Worm (Caenorhabditis elegans) whole organism, L1 larva: ENCODE results near the gene ZK757.2.

Source experiments
- C16A3.4 ChIP-seq: fragments of 150-350 bp; optimal IDR thresholded peaks from 2 replicates; lab custom pipeline; 2014; ENCODE audit warnings: missing biosample characterization, missing genetic modification characterization
- C34B4.2 ChIP-seq: sonication (generic microtip); optimal IDR thresholded peaks from 2 replicates; lab custom pipeline; 2017; ENCODE audit warnings: mild to moderate bottlenecking, missing genetic modification characterization, missing compliant biosample characterization
- F16B12.6 ChIP-seq: fragments of 150-350 bp; optimal IDR thresholded peaks from 2 replicates; lab custom pipeline; 2014; ENCODE audit warnings: missing biosample characterization, missing genetic modification characterization
- aha-1 ChIP-seq: fragments of 150-350 bp; optimal IDR thresholded peaks from 2 replicates; lab custom pipeline; 2014; ENCODE audit warnings: missing biosample characterization, missing genetic modification characterization
- aly-2 ChIP-seq: fragments of 150-350 bp; optimal IDR thresholded peaks from 2 replicates; lab custom pipeline; 2014; ENCODE audit warnings: missing biosample characterization, missing genetic modification characterization
- ama-1 ChIP-seq: fragments of 150-350 bp; optimal IDR thresholded peaks from 2 replicates; lab custom pipeline; 2014
- ceh-82 ChIP-seq, 3 experiments: fragments of 150-350 bp in 1 of 3; sonication (generic microtip) in 2 of 3; optimal IDR thresholded peaks; 2 replicates each; lab custom pipeline; 2014 to 2017; ENCODE audit warnings: missing biosample characterization in 3 of 3, missing genetic modification characterization in 3 of 3
- ceh-88 ChIP-seq: fragments of 200-800 bp; sonication (Bioruptor generic); IDR thresholded peaks from 2 replicates; pipeline ENCODE4 v1.3.6; 2022; ENCODE audit warnings: missing genetic modification characterization, missing compliant biosample characterization
- ceh-90 ChIP-seq: sonication (generic microtip); optimal IDR thresholded peaks from 2 replicates; lab custom pipeline; 2016; ENCODE audit warnings: missing genetic modification characterization, missing compliant biosample characterization
- dpl-1 ChIP-seq, 3 experiments: fragments of 150-350 bp in 2 of 3; sonication (generic microtip) in 1 of 3; optimal IDR thresholded peaks; 2 replicates each; lab custom pipeline; 2014 to 2017; ENCODE audit warnings: missing biosample characterization in 3 of 3, missing genetic modification characterization in 3 of 3, missing genetic modification reagents in 3 of 3
- efl-1 ChIP-seq, 4 experiments: fragments of 150-350 bp; optimal IDR thresholded peaks in 3 of 4; peaks in 1 of 4; 1 replicate in 1 of 4; 2 replicates in 3 of 4; lab custom pipeline; 2014; ENCODE audit warnings: missing biosample characterization in 2 of 4, missing genetic modification characterization in 2 of 4, missing genetic modification reagents in 2 of 4
- efl-3 ChIP-seq: fragments of 200-800 bp; sonication (Bioruptor generic); optimal IDR thresholded peaks from 2 replicates; lab custom pipeline; 2018; ENCODE audit warnings: mild to moderate bottlenecking, missing genetic modification characterization, missing compliant biosample characterization
- egl-13 ChIP-seq: sonication (generic microtip); optimal IDR thresholded peaks from 2 replicates; lab custom pipeline; 2016; ENCODE audit warnings: missing genotype, missing genetic modification reagents, missing genetic modification characterization, missing compliant biosample characterization
- egl-27 ChIP-seq, 2 experiments: fragments of 150-350 bp in 1 of 2; sonication (generic microtip); optimal IDR thresholded peaks; 3 replicates each; lab custom pipeline; 2017 to 2018; ENCODE audit warnings: missing biosample characterization in 2 of 2, missing genetic modification characterization in 2 of 2, missing genetic modification reagents in 2 of 2
- elt-3 ChIP-seq, 6 experiments: fragments of 150-350 bp in 1 of 6; sonication (generic microtip); optimal IDR thresholded peaks; 2 replicates each; lab custom pipeline; 2017 to 2018; ENCODE audit warnings: missing biosample characterization in 6 of 6, missing genetic modification characterization in 6 of 6, inconsistent platforms in 1 of 6
- ets-5 ChIP-seq: fragments of 200-800 bp; sonication (Bioruptor generic); IDR thresholded peaks from 2 replicates; pipeline ENCODE4 v1.3.6; 2022; ENCODE audit warnings: missing genetic modification characterization, missing compliant biosample characterization
- fkh-10 ChIP-seq: sonication (generic microtip); optimal IDR thresholded peaks from 2 replicates; lab custom pipeline; 2017; ENCODE audit warnings: missing biosample characterization, missing genetic modification reagents, missing genetic modification characterization
- fkh-8 ChIP-seq: sonication (generic microtip); optimal IDR thresholded peaks from 2 replicates; lab custom pipeline; 2016; ENCODE audit warnings: mild to moderate bottlenecking, missing genetic modification characterization, missing compliant biosample characterization
- grh-1 ChIP-seq: fragments of 200-800 bp; sonication (Bioruptor generic); IDR thresholded peaks from 2 replicates; pipeline ENCODE4 v1.3.6; 2022; ENCODE audit warnings: missing genetic modification reagents, missing genetic modification characterization, missing compliant biosample characterization
- hlh-17 ChIP-seq: fragments of 200-800 bp; sonication (Bioruptor generic); optimal IDR thresholded peaks from 2 replicates; lab custom pipeline; 2018; ENCODE audit warnings: missing genetic modification characterization, mild to moderate bottlenecking, missing compliant biosample characterization, moderate library complexity, borderline replicate concordance
- hpl-2 ChIP-seq: fragments of 150-350 bp; optimal IDR thresholded peaks from 2 replicates; lab custom pipeline; 2014; ENCODE audit warnings: missing biosample characterization, missing genetic modification reagents, missing genetic modification characterization
- jun-1 ChIP-seq: fragments of 150-350 bp; optimal IDR thresholded peaks from 2 replicates; lab custom pipeline; 2014; ENCODE audit warnings: missing biosample characterization, missing genetic modification reagents, missing genetic modification characterization
- lin-15B ChIP-seq: fragments of 150-350 bp; sonication (generic microtip); optimal IDR thresholded peaks from 3 replicates; lab custom pipeline; 2014; ENCODE audit warnings: missing biosample characterization, missing genetic modification characterization
- lin-39 ChIP-seq: fragments of 150-350 bp; optimal IDR thresholded peaks from 2 replicates; lab custom pipeline; 2014; ENCODE audit warnings: missing biosample characterization, missing genetic modification reagents, missing genetic modification characterization
- lsy-2 ChIP-seq, 2 experiments: fragments of 150-350 bp; optimal IDR thresholded peaks; 2 replicates each; lab custom pipeline; 2014; ENCODE audit warnings: missing biosample characterization in 2 of 2, missing genetic modification characterization in 2 of 2
- mab-9 ChIP-seq: fragments of 200-800 bp; sonication (Bioruptor generic); IDR thresholded peaks from 2 replicates; pipeline ENCODE4 v1.3.6; 2022; ENCODE audit warnings: missing genetic modification reagents, missing genetic modification characterization, missing compliant biosample characterization
- mef-2 ChIP-seq: fragments of 150-350 bp; optimal IDR thresholded peaks from 2 replicates; lab custom pipeline; 2014; ENCODE audit warnings: missing biosample characterization, missing genetic modification characterization
- nhr-20 ChIP-seq: sonication (generic microtip); optimal IDR thresholded peaks from 2 replicates; lab custom pipeline; 2016; ENCODE audit warnings: mild to moderate bottlenecking, missing genetic modification characterization, missing compliant biosample characterization
- nhr-47 ChIP-seq: sonication (generic microtip); optimal IDR thresholded peaks from 2 replicates; lab custom pipeline; 2016; ENCODE audit warnings: mild to moderate bottlenecking, missing genetic modification characterization, moderate library complexity, missing compliant biosample characterization
- nhr-71 ChIP-seq: sonication (generic microtip); optimal IDR thresholded peaks from 2 replicates; lab custom pipeline; 2016; ENCODE audit warnings: mild to moderate bottlenecking, missing genetic modification characterization, moderate library complexity, missing compliant biosample characterization
- pag-3 ChIP-seq: sonication (generic microtip); optimal IDR thresholded peaks from 2 replicates; lab custom pipeline; 2017; ENCODE audit warnings: missing genetic modification characterization, mild to moderate bottlenecking, missing compliant biosample characterization, antibody characterized with exemption, borderline replicate concordance; ENCODE audit not compliant: insufficient read depth
- skn-1 ChIP-seq: fragments of 150-350 bp; optimal IDR thresholded peaks from 2 replicates; lab custom pipeline; 2014; ENCODE audit warnings: missing biosample characterization, missing genetic modification characterization
- snpc-4 ChIP-seq: fragments of 150-350 bp; optimal IDR thresholded peaks from 2 replicates; lab custom pipeline; 2014; ENCODE audit warnings: missing biosample characterization, missing genetic modification characterization
- sptf-1 ChIP-seq: fragments of 150-350 bp; optimal IDR thresholded peaks from 2 replicates; lab custom pipeline; 2014; ENCODE audit warnings: missing biosample characterization, missing genetic modification characterization
- swsn-7 ChIP-seq: sonication (generic microtip); optimal IDR thresholded peaks from 2 replicates; lab custom pipeline; 2016; ENCODE audit warnings: missing genetic modification characterization, missing compliant biosample characterization
- tbx-2 ChIP-seq: sonication (generic microtip); optimal IDR thresholded peaks from 2 replicates; lab custom pipeline; 2016; ENCODE audit warnings: missing genetic modification characterization, missing compliant biosample characterization
- unc-130 ChIP-seq: fragments of 150-350 bp; optimal IDR thresholded peaks from 2 replicates; lab custom pipeline; 2017; ENCODE audit warnings: missing biosample characterization, missing genetic modification characterization, inconsistent platforms
- unc-62 ChIP-seq: fragments of 150-350 bp; optimal IDR thresholded peaks from 2 replicates; lab custom pipeline; 2014; ENCODE audit warnings: missing biosample characterization, missing genetic modification reagents, missing genetic modification characterization
- unc-86 ChIP-seq: sonication (generic microtip); optimal IDR thresholded peaks from 2 replicates; lab custom pipeline; 2016; ENCODE audit warnings: missing genetic modification characterization, missing compliant biosample characterization
- unc-98 ChIP-seq: fragments of 200-800 bp; sonication (Bioruptor generic); IDR thresholded peaks from 2 replicates; pipeline ENCODE4 v1.3.6; 2022; ENCODE audit warnings: missing genetic modification characterization, missing compliant biosample characterization
- vab-15 ChIP-seq: sonication (generic microtip); optimal IDR thresholded peaks from 2 replicates; lab custom pipeline; 2017; ENCODE audit warnings: missing genotype, mild to moderate bottlenecking, missing genetic modification characterization, missing compliant biosample characterization
- zag-1 ChIP-seq: fragments of 150-350 bp; optimal IDR thresholded peaks from 2 replicates; lab custom pipeline; 2014; ENCODE audit warnings: missing biosample characterization, missing genetic modification characterization
- zip-4 ChIP-seq: fragments of 200-800 bp; sonication (Bioruptor generic); optimal IDR thresholded peaks from 2 replicates; lab custom pipeline; 2018; ENCODE audit warnings: mild to moderate bottlenecking, missing genetic modification characterization, moderate library complexity, missing compliant biosample characterization
- ztf-11 ChIP-seq, 2 experiments: sonication (generic microtip); optimal IDR thresholded peaks; 2 replicates each; lab custom pipeline; 2016 to 2017; ENCODE audit warnings: missing genetic modification characterization in 2 of 2, missing biosample characterization in 1 of 2, missing compliant biosample characterization in 1 of 2
- ztf-4 ChIP-seq: fragments of 150-350 bp; optimal IDR thresholded peaks from 2 replicates; lab custom pipeline; 2014; ENCODE audit warnings: missing biosample characterization, missing genetic modification characterization

Gene ZK757.2

DNA sequence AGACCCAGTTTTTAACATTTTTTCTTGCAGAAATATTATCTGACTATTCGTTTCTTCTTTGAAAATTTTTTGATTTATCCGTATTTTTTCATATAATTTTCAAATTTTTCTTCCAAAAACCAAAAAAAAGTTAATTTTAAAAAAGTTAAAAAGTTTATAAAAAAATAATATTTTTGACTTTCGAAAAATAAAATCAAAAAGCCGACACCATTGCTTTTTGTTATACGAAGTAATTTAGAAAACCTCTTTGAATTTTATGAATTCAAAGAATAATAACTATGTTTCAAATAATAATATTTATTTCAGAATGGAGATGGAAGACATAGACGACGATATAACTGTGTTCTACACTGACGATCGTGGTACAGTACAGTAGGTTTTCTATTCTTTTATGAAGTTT is 43.8 kb downstream of the ZK757.2 start, which contains the start of gene K11H3.8:
Gene K11H3.8 (plus strand): TSS at position 301 of the 400 bp plus-strand sequence.
- TF ChIP-seq tbx-2 (tag; lab: Kevin White, UChicago) (no peak), lin-39 (no peak), nhr-71 (no peak)

DNA sequence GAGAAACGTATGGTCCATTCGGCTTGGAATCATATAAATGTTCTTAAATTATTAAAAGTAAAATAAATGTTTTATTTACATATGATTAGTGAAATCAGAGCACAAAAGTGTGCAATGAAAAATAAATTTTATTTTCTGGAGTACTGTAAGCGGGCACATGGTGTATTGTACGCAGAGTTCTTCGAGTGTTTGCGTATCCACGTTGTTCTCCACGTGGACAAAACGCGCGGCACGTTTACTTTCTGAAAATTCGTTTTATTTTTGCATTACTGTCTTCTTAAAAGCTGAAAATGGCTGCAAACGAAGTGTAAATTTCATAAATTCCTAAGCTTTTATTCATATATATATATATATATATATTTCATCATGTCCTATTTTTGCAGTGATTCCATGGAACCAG is 46.2 kb downstream of the ZK757.2 start:
- TF ChIP-seq C16A3.4, result no peak
- no peak for TF ChIP-seq grh-1 (GFP tag; lab: Robert Waterston, UW)
- no peak for TF ChIP-seq hpl-2 (GFP tag; lab: Kevin White, UChicago)
- no peak for TF ChIP-seq egl-13 (tag; lab: Kevin White, UChicago)
- no peak for TF ChIP-seq aha-1

DNA sequence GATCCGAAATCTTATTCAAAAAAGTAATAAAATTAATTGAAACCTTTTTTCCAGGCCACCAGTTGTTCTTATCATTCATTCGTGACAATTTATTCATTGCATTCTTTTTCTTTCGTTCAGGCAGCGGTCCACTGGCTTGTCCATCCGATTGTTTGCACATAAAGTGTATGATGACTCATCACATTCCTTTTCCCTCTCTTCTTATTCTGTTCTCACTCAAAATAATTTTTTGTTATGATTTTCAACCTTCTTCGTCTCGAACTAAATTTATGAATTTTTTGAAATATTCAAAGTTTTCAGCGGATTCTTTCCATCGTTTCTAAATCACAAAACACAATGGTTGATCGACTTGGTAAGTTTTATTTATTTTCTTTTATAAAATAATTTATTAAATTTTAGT is 48.2 kb downstream of the ZK757.2 start, which contains the start of gene ZK632.12:
Gene ZK632.12 (plus strand): TSS at position 301 of the 400 bp plus-strand sequence.
- TF ChIP-seq efl-3 (GFP tag; lab: Kevin White, UChicago), result no peak
- no peak for TF ChIP-seq fkh-10 (GFP tag; lab: Kevin White, UChicago)
- no peak for TF ChIP-seq ceh-82 (tag; optimal IDR thresholded peaks at IDR 0.05; lab: Kevin White, UChicago)
- TF ChIP-seq nhr-47 (tag; lab: Kevin White, UChicago), result no peak
- no peak for TF ChIP-seq dpl-1 (GFP tag; optimal IDR thresholded peaks at IDR 0.05; lab: Kevin White, UChicago)
- no peak for TF ChIP-seq snpc-4 (tag; lab: Kevin White, UChicago)
- no peak for TF ChIP-seq sptf-1 (tag; lab: Kevin White, UChicago)
- no peak for TF ChIP-seq lsy-2 (tag; optimal IDR thresholded peaks at IDR 0.05; lab: Kevin White, UChicago)
- TF ChIP-seq unc-62 (GFP tag; lab: Kevin White, UChicago), result no peak
- no peak for TF ChIP-seq nhr-20 (tag; lab: Kevin White, UChicago)
- no peak for TF ChIP-seq swsn-7
- no peak for TF ChIP-seq grh-1 (GFP tag; lab: Robert Waterston, UW)
- no peak for TF ChIP-seq ztf-11 (tag; optimal IDR thresholded peaks at IDR 0.05; lab: Kevin White, UChicago)

DNA sequence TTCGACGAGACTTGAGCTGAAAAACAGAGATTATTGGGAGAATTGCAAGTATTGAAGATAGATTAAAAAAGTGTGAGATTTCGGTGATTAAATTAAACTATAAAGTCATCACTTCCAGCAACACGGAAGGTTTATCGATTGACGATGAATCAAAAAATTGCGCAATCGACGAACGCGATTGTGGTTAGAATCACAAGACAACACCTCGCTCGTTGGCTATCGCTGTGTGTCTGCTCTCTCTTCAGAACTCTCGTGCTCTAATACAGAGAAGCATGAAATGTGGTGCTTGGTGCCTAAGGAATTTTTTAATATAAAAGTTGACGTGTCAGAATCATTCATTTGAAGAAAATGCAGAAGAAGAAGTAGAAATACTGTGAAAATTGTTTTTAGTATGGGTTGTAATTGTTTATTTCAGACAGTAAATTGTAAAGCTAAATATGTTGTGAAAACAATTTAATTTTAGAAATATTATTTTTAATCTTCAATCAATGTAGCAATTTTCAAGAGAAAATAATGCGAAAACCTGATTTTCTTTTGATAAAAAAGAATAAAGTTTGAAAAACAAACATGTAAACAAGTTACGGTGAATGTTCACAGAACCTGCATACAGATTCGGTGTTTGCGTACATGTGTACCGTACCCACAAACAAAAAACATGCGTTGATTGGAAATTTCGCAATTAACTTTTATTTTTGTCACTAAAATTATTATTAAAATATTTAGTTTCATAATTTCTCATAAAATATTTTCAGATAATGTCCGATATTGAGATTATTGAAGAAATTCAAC is 51.4 kb downstream of the ZK757.2 start, which contains the start of the genes ZK632.10 and ZK632.11:
Gene ZK632.10 (minus strand): TSS at position 560 of the 789 bp plus-strand sequence.
Gene ZK632.11 (plus strand): TSS at position 753 of the 789 bp plus-strand sequence.
- TF ChIP-seq mab-9 (GFP tag; lab: Robert Waterston, UW), result no peak
- no peak for TF ChIP-seq hpl-2 (GFP tag; lab: Kevin White, UChicago)
- no peak for TF ChIP-seq ets-5 (GFP tag; lab: Robert Waterston, UW)
- TF ChIP-seq unc-98 (GFP tag; lab: Robert Waterston, UW), result no peak
- TF ChIP-seq dpl-1 (GFP tag; optimal IDR thresholded peaks at IDR 0.05; lab: Kevin White, UChicago), result peak; percentile 26 to 76 (median 44)
- TF ChIP-seq C34B4.2 (tag; lab: Kevin White, UChicago), result no peak
- no peak for TF ChIP-seq ztf-11 (tag; optimal IDR thresholded peaks at IDR 0.05; lab: Kevin White, UChicago)
- no peak for TF ChIP-seq zag-1 (tag; lab: Kevin White, UChicago)
- no peak for TF ChIP-seq pag-3 (tag; lab: Kevin White, UChicago)
- peak; percentile 81 for TF ChIP-seq skn-1 (tag; lab: Kevin White, UChicago)
- no peak for TF ChIP-seq egl-27 (tag; optimal IDR thresholded peaks at IDR 0.05; lab: Kevin White, UChicago)
- TF ChIP-seq elt-3 (tag; optimal IDR thresholded peaks at IDR 0.05; lab: Kevin White, UChicago), result peak in 1 of 6 experiments; percentile 29
- peak; percentile 15 for TF ChIP-seq fkh-8 (tag; lab: Kevin White, UChicago)
- TF ChIP-seq hlh-17 (GFP tag; lab: Kevin White, UChicago), result no peak
- TF ChIP-seq lin-15B, result peak; percentile 15
- no peak for TF ChIP-seq ceh-88 (GFP tag; lab: Robert Waterston, UW)
- peak; percentile 42 for TF ChIP-seq unc-130 (tag; lab: Kevin White, UChicago)
- no peak for TF ChIP-seq jun-1 (tag; lab: Kevin White, UChicago)
- peak; percentile 87 for TF ChIP-seq F16B12.6 (tag; lab: Kevin White, UChicago)
- TF ChIP-seq zip-4 (GFP tag; lab: Kevin White, UChicago), result no peak
- TF ChIP-seq nhr-47 (tag; lab: Kevin White, UChicago), result peak; percentile 46
- no peak for TF ChIP-seq ama-1 (lab: Kevin White, UChicago)
- no peak for TF ChIP-seq ztf-4 (tag; lab: Kevin White, UChicago)
- no peak for TF ChIP-seq unc-86 (tag; lab: Kevin White, UChicago)
- no peak for TF ChIP-seq mef-2 (tag; lab: Kevin White, UChicago)
- TF ChIP-seq nhr-20 (tag; lab: Kevin White, UChicago), result no peak
- no peak for TF ChIP-seq vab-15 (tag; lab: Kevin White, UChicago)
- peak; percentile 47 to 48 for TF ChIP-seq efl-1 (optimal IDR thresholded peaks at IDR 0.05; lab: Kevin White, UChicago)
- peak in 1 of 2 experiments; percentile 59 for TF ChIP-seq efl-1 (GFP tag; optimal IDR thresholded peaks at IDR 0.05 in 1 of 2; lab: Kevin White, UChicago)
- TF ChIP-seq aly-2 (tag; lab: Kevin White, UChicago), result no peak
- no peak for TF ChIP-seq ceh-90
